Fruit fly (Drosophila melanogaster) whole organism, embryonic: ENCODE measurements around the gene Zwilch.

Source experiments
- Adf1 ChIP-seq: fragments of 200-800 bp; sonication (Bioruptor generic); IDR thresholded peaks from 2 replicates; pipeline ENCODE4 v1.3.6; 2022; ENCODE audit warnings: missing biosample characterization, missing genetic modification characterization
- CG10147 ChIP-seq: fragments of 200-800 bp; sonication (Bioruptor generic); optimal IDR thresholded peaks from 2 replicates; lab custom pipeline; 2019; ENCODE audit warnings: missing biosample characterization, mild to moderate bottlenecking, missing genetic modification characterization, moderate library complexity
- CG10321 ChIP-seq: fragments of 200-800 bp; sonication (Bioruptor generic); IDR thresholded peaks from 2 replicates; pipeline ENCODE4 v1.3.6; 2022; ENCODE audit warnings: missing biosample characterization, missing genetic modification characterization
- CG10543 ChIP-seq: fragments of 200-800 bp; sonication (Bioruptor generic); optimal IDR thresholded peaks from 3 replicates; lab custom pipeline; 2017; ENCODE audit warnings: missing biosample characterization, mild to moderate bottlenecking, missing genetic modification characterization, moderate library complexity
- CG13287 ChIP-seq: fragments of 200-800 bp; sonication (Bioruptor generic); IDR thresholded peaks from 2 replicates; pipeline ENCODE4 v1.3.6; 2022; ENCODE audit warnings: missing biosample characterization, missing genetic modification characterization; ENCODE audit not compliant: partially characterized antibody
- CG15269 ChIP-seq: fragments of 200-800 bp; sonication (Bioruptor generic); optimal IDR thresholded peaks from 2 replicates; lab custom pipeline; 2018; ENCODE audit warnings: missing biosample characterization, mild to moderate bottlenecking, missing genetic modification characterization, moderate library complexity
- CG17912 ChIP-seq: fragments of 200-800 bp; sonication (Bioruptor generic); optimal IDR thresholded peaks from 2 replicates; lab custom pipeline; 2018; ENCODE audit warnings: missing biosample characterization, mild to moderate bottlenecking, missing genetic modification characterization
- CG1832 ChIP-seq: fragments of 200-800 bp; sonication (Bioruptor generic); optimal IDR thresholded peaks from 2 replicates; lab custom pipeline; 2017; ENCODE audit warnings: missing biosample characterization, mild to moderate bottlenecking, missing genetic modification characterization, inconsistent platforms
- CG2120 ChIP-seq: fragments of 200-800 bp; sonication (Bioruptor generic); optimal IDR thresholded peaks from 3 replicates; lab custom pipeline; 2016; ENCODE audit warnings: missing biosample characterization, missing genetic modification characterization
- CG2875 ChIP-seq: fragments of 200-800 bp; sonication (Bioruptor generic); optimal IDR thresholded peaks from 2 replicates; lab custom pipeline; 2017; ENCODE audit warnings: missing biosample characterization, mild to moderate bottlenecking, missing genetic modification characterization, missing genetic modification reagents
- CG2889 ChIP-seq: fragments of 200-800 bp; sonication (Bioruptor generic); IDR thresholded peaks from 3 replicates; pipeline ENCODE4 v1.3.6; 2022; ENCODE audit warnings: missing biosample characterization, missing genetic modification characterization
- CG30020 ChIP-seq: fragments of 200-800 bp; optimal IDR thresholded peaks from 2 replicates; lab custom pipeline; 2019; ENCODE audit warnings: missing biosample characterization, mild to moderate bottlenecking, missing genetic modification characterization, moderate library complexity
- CG31388 ChIP-seq: fragments of 200-800 bp; sonication (Bioruptor generic); optimal IDR thresholded peaks from 2 replicates; lab custom pipeline; 2016; ENCODE audit warnings: missing biosample characterization, missing genetic modification characterization
- CG32532 ChIP-seq: fragments of 200-800 bp; sonication (Bioruptor generic); IDR thresholded peaks from 2 replicates; pipeline ENCODE4 v1.3.6; 2022; ENCODE audit warnings: missing biosample characterization, missing genetic modification characterization
- CG4282 ChIP-seq: fragments of 200-800 bp; sonication (Bioruptor generic); optimal IDR thresholded peaks from 2 replicates; lab custom pipeline; 2016; ENCODE audit warnings: missing biosample characterization, missing genetic modification characterization
- CG6689 ChIP-seq: fragments of 200-800 bp; sonication (Bioruptor generic); IDR thresholded peaks from 2 replicates; pipeline ENCODE4 v1.3.6; 2022; ENCODE audit warnings: missing biosample characterization, missing genetic modification characterization
- CG6813 ChIP-seq: fragments of 200-800 bp; sonication (Bioruptor generic); optimal IDR thresholded peaks from 2 replicates; lab custom pipeline; 2017; ENCODE audit warnings: missing biosample characterization, missing genetic modification characterization, mild to moderate bottlenecking, moderate library complexity, missing genetic modification reagents
- CG7786 ChIP-seq: fragments of 200-800 bp; sonication (Bioruptor generic); optimal IDR thresholded peaks from 2 replicates; lab custom pipeline; 2016; ENCODE audit warnings: missing biosample characterization, missing genetic modification characterization
- CG8290 ChIP-seq, 3 experiments: fragments of 200-800 bp; sonication (Bioruptor generic); optimal IDR thresholded peaks; 2 replicates each; lab custom pipeline; 2016 to 2019; ENCODE audit warnings: missing biosample characterization in 3 of 3, missing genetic modification characterization in 3 of 3, mild to moderate bottlenecking in 2 of 3, moderate library complexity in 1 of 3
- CG9876 ChIP-seq: fragments of 200-800 bp; sonication (Bioruptor generic); optimal IDR thresholded peaks from 2 replicates; lab custom pipeline; 2016; ENCODE audit warnings: missing biosample characterization, missing genetic modification characterization
- D19B ChIP-seq: fragments of 200-800 bp; sonication (Bioruptor generic); optimal IDR thresholded peaks from 2 replicates; lab custom pipeline; 2017; ENCODE audit warnings: missing biosample characterization, mild to moderate bottlenecking, missing genetic modification characterization
- Dip3 ChIP-seq: fragments of 200-800 bp; sonication (Bioruptor generic); optimal IDR thresholded peaks from 3 replicates; lab custom pipeline; 2016; ENCODE audit warnings: missing biosample characterization, missing genetic modification characterization
- Eip74EF ChIP-seq, 2 experiments: fragments of 200-800 bp in 1 of 2; fragments of >200 bp in 1 of 2; sonication (Bioruptor generic) in 1 of 2; optimal IDR thresholded peaks; 2 replicates each; lab custom pipeline; 2017 to 2019; ENCODE audit warnings: missing biosample characterization in 2 of 2, missing genetic modification characterization in 2 of 2, mild to moderate bottlenecking in 1 of 2, moderate library complexity in 1 of 2
- Elba2 ChIP-seq: fragments of 200-800 bp; sonication (Bioruptor generic); optimal IDR thresholded peaks from 3 replicates; lab custom pipeline; 2016; ENCODE audit warnings: missing biosample characterization, missing genetic modification characterization
- Ets65A ChIP-seq: fragments of 200-800 bp; sonication (Bioruptor generic); peaks from one replicate; lab custom pipeline; 2016; ENCODE audit warnings: missing biosample characterization, missing genetic modification characterization
- GATAe ChIP-seq: fragments of 200-800 bp; sonication (Bioruptor generic); conservative IDR thresholded peaks from 2 replicates; pipeline ENCODE4 v1.3.6; 2022; ENCODE audit warnings: missing biosample characterization, missing genetic modification characterization
- Gsc ChIP-seq: fragments of 200-800 bp; sonication (Bioruptor generic); IDR thresholded peaks from 2 replicates; pipeline ENCODE4 v1.3.6; 2022; ENCODE audit warnings: missing biosample characterization, missing genetic modification characterization
- Gug ChIP-seq: fragments of 200-800 bp; sonication (Bioruptor generic); IDR thresholded peaks from 4 replicates; pipeline ENCODE4 v1.3.6; 2022; ENCODE audit warnings: missing biosample characterization, missing genetic modification characterization
- Nf-YA ChIP-seq: fragments of 200-800 bp; sonication (Bioruptor generic); IDR thresholded peaks from 2 replicates; pipeline ENCODE4 v1.3.6; 2022; ENCODE audit warnings: missing biosample characterization, missing genetic modification characterization
- Side ChIP-seq: fragments of 200-800 bp; sonication (Bioruptor generic); optimal IDR thresholded peaks from 2 replicates; lab custom pipeline; 2016; ENCODE audit warnings: missing biosample characterization, missing genetic modification characterization
- Sin3A ChIP-seq: fragments of >200 bp; optimal IDR thresholded peaks from 2 replicates; lab custom pipeline; 2018
- Ssrp ChIP-seq: fragments of 200-800 bp; sonication (Bioruptor generic); optimal IDR thresholded peaks from 2 replicates; lab custom pipeline; 2018; ENCODE audit warnings: missing biosample characterization, mild to moderate bottlenecking, missing genetic modification characterization, moderate library complexity
- Stat92E ChIP-seq, 3 experiments: fragments of >200 bp in 2 of 3; fragments of 200-800 bp in 1 of 3; sonication (Bioruptor generic) in 1 of 3; optimal IDR thresholded peaks; 2 replicates each; lab custom pipeline; 2017 to 2019; ENCODE audit warnings: missing biosample characterization in 3 of 3, missing genetic modification characterization in 3 of 3, mild to moderate bottlenecking in 1 of 3, moderate library complexity in 1 of 3
- amos ChIP-seq: fragments of 200-800 bp; sonication (Bioruptor generic); IDR thresholded peaks from 2 replicates; pipeline ENCODE4 v1.3.6; 2022; ENCODE audit warnings: missing biosample characterization, missing genetic modification characterization; ENCODE audit not compliant: partially characterized antibody
- az2 ChIP-seq: fragments of 200-800 bp; sonication (Bioruptor generic); optimal IDR thresholded peaks from 3 replicates; lab custom pipeline; 2016; ENCODE audit warnings: missing biosample characterization, missing genetic modification characterization
- bab2 ChIP-seq: fragments of 200-800 bp; sonication (Bioruptor generic); optimal IDR thresholded peaks from 2 replicates; lab custom pipeline; 2016; ENCODE audit warnings: missing biosample characterization, missing genetic modification characterization
- bigmax ChIP-seq: fragments of 200-800 bp; sonication (Bioruptor generic); optimal IDR thresholded peaks from 2 replicates; lab custom pipeline; 2018; ENCODE audit warnings: missing biosample characterization, mild to moderate bottlenecking, missing genetic modification characterization
- chn ChIP-seq: fragments of 200-800 bp; sonication (Bioruptor generic); optimal IDR thresholded peaks from 2 replicates; lab custom pipeline; 2016; ENCODE audit warnings: missing biosample characterization, missing genetic modification characterization
- danr ChIP-seq: fragments of 200-800 bp; sonication (Bioruptor generic); IDR thresholded peaks from 2 replicates; pipeline ENCODE4 v1.3.6; 2022; ENCODE audit warnings: missing biosample characterization, missing genetic modification characterization
- eyg ChIP-seq: fragments of 200-800 bp; sonication (Bioruptor generic); optimal IDR thresholded peaks from 3 replicates; lab custom pipeline; 2016; ENCODE audit warnings: missing biosample characterization, missing genetic modification characterization
- gcm ChIP-seq: fragments of 200-800 bp; sonication (Bioruptor generic); optimal IDR thresholded peaks from 2 replicates; lab custom pipeline; 2019; ENCODE audit warnings: missing biosample characterization, mild to moderate bottlenecking, missing genetic modification characterization, moderate library complexity
- ham ChIP-seq: fragments of 200-800 bp; sonication (Bioruptor generic); IDR thresholded peaks from 2 replicates; pipeline ENCODE4 v1.3.6; 2022; ENCODE audit warnings: missing biosample characterization, missing genetic modification characterization
- jing ChIP-seq: fragments of 200-800 bp; sonication (Bioruptor generic); optimal IDR thresholded peaks from 2 replicates; lab custom pipeline; 2018; ENCODE audit warnings: missing biosample characterization, mild to moderate bottlenecking, missing genetic modification characterization
- kah ChIP-seq: fragments of 200-800 bp; sonication (Bioruptor generic); optimal IDR thresholded peaks from 2 replicates; lab custom pipeline; 2018; ENCODE audit warnings: missing biosample characterization, mild to moderate bottlenecking, missing genetic modification characterization
- luna ChIP-seq: fragments of 200-800 bp; sonication (Bioruptor generic); optimal IDR thresholded peaks from 2 replicates; lab custom pipeline; 2016; ENCODE audit warnings: missing biosample characterization, missing genetic modification characterization
- nau ChIP-seq: fragments of 200-800 bp; sonication (Bioruptor generic); optimal IDR thresholded peaks from 3 replicates; lab custom pipeline; 2017; ENCODE audit warnings: missing biosample characterization, mild to moderate bottlenecking, missing genetic modification characterization, missing genetic modification reagents
- onecut ChIP-seq: fragments of 200-800 bp; sonication (Bioruptor generic); IDR thresholded peaks from 2 replicates; pipeline ENCODE4 v1.3.6; 2022; ENCODE audit warnings: missing biosample characterization, missing genetic modification characterization
- p53 ChIP-seq: fragments of 200-800 bp; sonication (Bioruptor generic); optimal IDR thresholded peaks from 2 replicates; lab custom pipeline; 2016; ENCODE audit warnings: missing biosample characterization, missing genetic modification characterization
- pho ChIP-seq: fragments of 200-800 bp; sonication (Bioruptor generic); optimal IDR thresholded peaks from 2 replicates; lab custom pipeline; 2016; ENCODE audit warnings: missing biosample characterization, missing genetic modification characterization
- pnt ChIP-seq: fragments of 200-800 bp; sonication (Bioruptor generic); optimal IDR thresholded peaks from 3 replicates; lab custom pipeline; 2016; ENCODE audit warnings: missing biosample characterization, missing genetic modification characterization
- repo ChIP-seq: fragments of 200-800 bp; sonication (Bioruptor generic); optimal IDR thresholded peaks from 2 replicates; lab custom pipeline; 2016; ENCODE audit warnings: missing biosample characterization, missing genetic modification characterization
- zfh1 ChIP-seq: fragments of 200-800 bp; sonication (Bioruptor generic); IDR thresholded peaks from 3 replicates; pipeline ENCODE4 v1.3.6; 2022; ENCODE audit warnings: missing biosample characterization, missing genetic modification characterization

Zwilch gene

DNA sequence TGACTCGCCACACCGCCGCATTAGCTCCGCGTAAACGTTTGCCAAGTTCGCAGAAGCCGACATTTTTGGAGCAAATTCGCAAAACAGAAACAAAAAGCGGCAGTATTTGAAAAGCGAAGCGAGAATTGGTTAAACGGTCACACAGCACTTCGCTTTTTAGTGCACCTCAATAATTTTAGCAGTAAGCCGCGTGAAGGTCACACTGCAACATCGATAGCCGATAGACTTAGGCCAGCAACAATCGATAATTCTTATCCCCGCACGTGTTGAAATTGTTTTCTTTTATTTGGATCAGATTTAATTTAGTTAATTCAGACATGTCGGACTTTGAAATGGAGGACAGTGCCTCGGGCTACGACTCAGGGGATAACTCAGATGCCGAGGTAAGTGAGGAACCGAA is at the start of gene Zwilch, which contains the start of gene CG1542 (continued):
- TF ChIP-seq onecut (GFP tag; lab: Robert Waterston, UW) (no peak), CG2889 (no peak), Gsc (GFP tag; lab: Robert Waterston, UW) (no peak), zfh1 (GFP tag; lab: Robert Waterston, UW) (no peak), CG8290 (GFP tag; optimal IDR thresholded peaks at IDR 0.05; lab: Kevin White, UChicago) (no peak), CG8290 (tag; optimal IDR thresholded peaks at IDR 0.05; lab: Kevin White, UChicago) (no peak), Sin3A (lab: Kevin White, UChicago) (peak; percentile 58), Dip3 (no peak), amos (GFP tag; lab: Robert Waterston, UW) (peak; percentile 79), CG31388 (no peak), CG2120 (GFP tag; lab: Kevin White, UChicago) (no peak), p53 (no peak), gcm (GFP tag; lab: Kevin White, UChicago) (no peak), CG15269 (tag; lab: Kevin White, UChicago) (no peak), CG6813 (GFP tag; lab: Kevin White, UChicago) (no peak), Eip74EF (GFP tag; optimal IDR thresholded peaks at IDR 0.05; lab: Kevin White, UChicago) (no peak), CG10147 (GFP tag; lab: Kevin White, UChicago) (no peak), pho (GFP tag; lab: Kevin White, UChicago) (no peak), repo (no peak), CG4282 (GFP tag; lab: Kevin White, UChicago) (no peak), eyg (GFP tag; lab: Kevin White, UChicago) (no peak), Gug (GFP tag; lab: Robert Waterston, UW) (no peak), Ets65A (GFP tag; lab: Kevin White, UChicago) (no peak), pnt (GFP tag; lab: Kevin White, UChicago) (no peak), Stat92E (GFP tag; optimal IDR thresholded peaks at IDR 0.05; lab: Kevin White, UChicago) (peak in 1 of 3 experiments; percentile 23), chn (GFP tag; lab: Kevin White, UChicago) (no peak), CG10321 (GFP tag; lab: Robert Waterston, UW) (no peak), Side (GFP tag; lab: Kevin White, UChicago) (no peak), GATAe (no peak), Elba2 (GFP tag; lab: Kevin White, UChicago) (no peak), CG17912 (GFP tag; lab: Kevin White, UChicago) (no peak), jing (GFP tag; lab: Kevin White, UChicago) (no peak), CG30020 (tag; lab: Kevin White, UChicago) (no peak), CG32532 (GFP tag; lab: Robert Waterston, UW) (no peak), Ssrp (tag; lab: Kevin White, UChicago) (no peak), danr (no peak), CG6689 (GFP tag; lab: Robert Waterston, UW) (no peak), Adf1 (GFP tag; lab: Robert Waterston, UW) (no peak), kah (GFP tag; lab: Kevin White, UChicago) (no peak), CG9876 (GFP tag; lab: Kevin White, UChicago) (no peak), Nf-YA (GFP tag; lab: Robert Waterston, UW) (no peak), CG10543 (GFP tag; lab: Kevin White, UChicago) (no peak), D19B (GFP tag; lab: Kevin White, UChicago) (no peak), CG2875 (GFP tag; lab: Kevin White, UChicago) (no peak), bab2 (no peak), CG13287 (GFP tag; lab: Robert Waterston, UW) (peak; percentile 86), luna (GFP tag; lab: Kevin White, UChicago) (no peak), CG1832 (GFP tag; lab: Kevin White, UChicago) (no peak), az2 (no peak), bigmax (GFP tag; lab: Kevin White, UChicago) (peak; percentile 46), CG7786 (GFP tag; lab: Kevin White, UChicago) (no peak), ham (GFP tag; lab: Robert Waterston, UW) (no peak), nau (GFP tag; lab: Kevin White, UChicago) (no peak)
